Fruit fly (Drosophila melanogaster) whole organism, embryonic: ENCODE measurements around the gene CG32573.

ENCODE experiments used
- Aef1 ChIP-seq: fragments of 200-800 bp; sonication (Bioruptor generic); IDR thresholded peaks from 3 replicates; pipeline ENCODE4 v1.3.6; 2022; ENCODE audit warnings: missing biosample characterization, missing genetic modification characterization
- CG10654 ChIP-seq: fragments of 200-800 bp; sonication (Bioruptor generic); optimal IDR thresholded peaks from 2 replicates; lab custom pipeline; 2016; ENCODE audit warnings: missing biosample characterization, missing genetic modification characterization
- CG11504 ChIP-seq: fragments of 200-800 bp; sonication (Bioruptor generic); optimal IDR thresholded peaks from 3 replicates; lab custom pipeline; 2019; ENCODE audit warnings: missing biosample characterization, mild to moderate bottlenecking, missing genetic modification characterization, moderate library complexity
- CG15696 ChIP-seq: fragments of 200-800 bp; sonication (Bioruptor generic); optimal IDR thresholded peaks from 2 replicates; lab custom pipeline; 2019; ENCODE audit warnings: missing biosample characterization, mild to moderate bottlenecking, missing genetic modification characterization, moderate library complexity
- CG1602 ChIP-seq: fragments of 200-800 bp; sonication (Bioruptor generic); optimal IDR thresholded peaks from 3 replicates; lab custom pipeline; 2016; ENCODE audit warnings: missing biosample characterization, missing genetic modification characterization
- CG17328 ChIP-seq: fragments of 200-800 bp; sonication (Bioruptor generic); IDR thresholded peaks from 2 replicates; pipeline ENCODE4 v1.3.6; 2022; ENCODE audit warnings: missing biosample characterization, missing genetic modification characterization
- CG17802 ChIP-seq: fragments of 200-800 bp; sonication (Bioruptor generic); optimal IDR thresholded peaks from 2 replicates; lab custom pipeline; 2018; ENCODE audit warnings: missing biosample characterization, mild to moderate bottlenecking, missing genetic modification characterization, moderate library complexity
- CG18476 ChIP-seq: fragments of 200-800 bp; sonication (Bioruptor generic); optimal IDR thresholded peaks from 2 replicates; lab custom pipeline; 2016; ENCODE audit warnings: missing biosample characterization, mild to moderate bottlenecking, missing genetic modification characterization
- CG2116 ChIP-seq: fragments of 200-800 bp; sonication (Bioruptor generic); optimal IDR thresholded peaks from 3 replicates; lab custom pipeline; 2018; ENCODE audit warnings: missing biosample characterization, mild to moderate bottlenecking, missing genetic modification characterization
- CG2712 ChIP-seq: fragments of 200-800 bp; optimal IDR thresholded peaks from 3 replicates; lab custom pipeline; 2019; ENCODE audit warnings: missing biosample characterization, mild to moderate bottlenecking, missing genetic modification characterization, moderate library complexity
- CG30403 ChIP-seq: fragments of 200-800 bp; sonication (Bioruptor generic); optimal IDR thresholded peaks from 3 replicates; lab custom pipeline; 2016; ENCODE audit warnings: missing biosample characterization, missing genetic modification characterization
- CG33213 ChIP-seq: fragments of 200-800 bp; sonication (Bioruptor generic); optimal IDR thresholded peaks from 3 replicates; lab custom pipeline; 2016; ENCODE audit warnings: missing biosample characterization, missing genetic modification characterization
- CG4282 ChIP-seq: fragments of 200-800 bp; sonication (Bioruptor generic); optimal IDR thresholded peaks from 2 replicates; lab custom pipeline; 2016; ENCODE audit warnings: missing biosample characterization, missing genetic modification characterization
- CG6791 ChIP-seq: fragments of 200-800 bp; sonication (Bioruptor generic); IDR thresholded peaks from 3 replicates; pipeline ENCODE4 v1.3.6; 2022; ENCODE audit warnings: missing biosample characterization, missing genetic modification characterization; ENCODE audit not compliant: partially characterized antibody
- CG7928 ChIP-seq: fragments of 200-800 bp; sonication (Bioruptor generic); optimal IDR thresholded peaks from 2 replicates; lab custom pipeline; 2017; ENCODE audit warnings: missing biosample characterization, mild to moderate bottlenecking, missing genetic modification characterization
- CG7963 ChIP-seq: fragments of 200-800 bp; sonication (Bioruptor generic); IDR thresholded peaks from 3 replicates; pipeline ENCODE4 v1.3.6; 2022; ENCODE audit warnings: missing biosample characterization, missing genetic modification characterization; ENCODE audit not compliant: partially characterized antibody
- CG8359 ChIP-seq: fragments of 200-800 bp; sonication (Bioruptor generic); optimal IDR thresholded peaks from 2 replicates; lab custom pipeline; 2017; ENCODE audit warnings: missing biosample characterization, mild to moderate bottlenecking, missing genetic modification characterization, borderline replicate concordance
- CoRest ChIP-seq: fragments of 200-800 bp; sonication (Bioruptor generic); optimal IDR thresholded peaks from 3 replicates; lab custom pipeline; 2018; ENCODE audit warnings: missing biosample characterization, mild to moderate bottlenecking, missing genetic modification characterization, moderate library complexity
- Dfd ChIP-seq, 2 experiments: fragments of >200 bp; optimal IDR thresholded peaks; 2 replicates each; lab custom pipeline; 2017; ENCODE audit warnings: missing biosample characterization in 2 of 2, missing genetic modification characterization in 2 of 2
- Dip3 ChIP-seq: fragments of 200-800 bp; sonication (Bioruptor generic); optimal IDR thresholded peaks from 3 replicates; lab custom pipeline; 2016; ENCODE audit warnings: missing biosample characterization, missing genetic modification characterization
- E2f2 ChIP-seq: fragments of 200-800 bp; sonication (Bioruptor generic); IDR thresholded peaks from 2 replicates; pipeline ENCODE4 v1.3.6; 2022; ENCODE audit warnings: missing biosample characterization, missing genetic modification characterization
- Ets65A ChIP-seq: fragments of 200-800 bp; sonication (Bioruptor generic); peaks from one replicate; lab custom pipeline; 2016; ENCODE audit warnings: missing biosample characterization, missing genetic modification characterization
- Fer1 ChIP-seq: fragments of 200-800 bp; sonication (Bioruptor generic); optimal IDR thresholded peaks from 2 replicates; lab custom pipeline; 2017; ENCODE audit warnings: missing biosample characterization, mild to moderate bottlenecking, missing genetic modification characterization
- Fer3 ChIP-seq: fragments of 200-800 bp; sonication (Bioruptor generic); optimal IDR thresholded peaks from 2 replicates; lab custom pipeline; 2018; ENCODE audit warnings: missing biosample characterization, mild to moderate bottlenecking, missing genetic modification characterization, moderate library complexity
- GATAe ChIP-seq: fragments of 200-800 bp; sonication (Bioruptor generic); conservative IDR thresholded peaks from 2 replicates; pipeline ENCODE4 v1.3.6; 2022; ENCODE audit warnings: missing biosample characterization, missing genetic modification characterization
- H2.0 ChIP-seq: fragments of 200-800 bp; sonication (Bioruptor generic); IDR thresholded peaks from 2 replicates; pipeline ENCODE4 v1.3.6; 2022; ENCODE audit warnings: missing biosample characterization, missing genetic modification characterization
- MBD-R2 ChIP-seq: fragments of 200-800 bp; sonication (Bioruptor generic); IDR thresholded peaks from 2 replicates; pipeline ENCODE4 v1.3.6; 2022; ENCODE audit warnings: missing biosample characterization, missing genetic modification characterization
- Mad ChIP-seq: fragments of 200-800 bp; sonication (Bioruptor generic); optimal IDR thresholded peaks from 2 replicates; lab custom pipeline; 2016; ENCODE audit warnings: missing biosample characterization, missing genetic modification characterization
- NC2α ChIP-seq: fragments of 200-800 bp; sonication (Bioruptor generic); optimal IDR thresholded peaks from 2 replicates; lab custom pipeline; 2016; ENCODE audit warnings: missing biosample characterization, missing genetic modification characterization
- NfI ChIP-seq: fragments of 200-800 bp; sonication (Bioruptor generic); optimal IDR thresholded peaks from 3 replicates; lab custom pipeline; 2018; ENCODE audit warnings: missing biosample characterization, mild to moderate bottlenecking, missing genetic modification characterization, moderate library complexity
- Optix ChIP-seq: fragments of 200-800 bp; sonication (Bioruptor generic); IDR thresholded peaks from 3 replicates; pipeline ENCODE4 v1.3.6; 2022; ENCODE audit warnings: missing biosample characterization, missing genetic modification characterization
- Ptx1 ChIP-seq: fragments of 200-800 bp; sonication (Bioruptor generic); IDR thresholded peaks from 2 replicates; pipeline ENCODE4 v1.3.6; 2022; ENCODE audit warnings: missing biosample characterization, missing genetic modification characterization
- TFAM ChIP-seq: fragments of 200-800 bp; sonication (Bioruptor generic); optimal IDR thresholded peaks from 2 replicates; lab custom pipeline; 2017; ENCODE audit warnings: missing biosample characterization, missing genetic modification characterization, inconsistent platforms
- Trl ChIP-seq, 3 experiments: fragments of >200 bp in 2 of 3; fragments of 200-800 bp in 1 of 3; sonication (Bioruptor generic) in 1 of 3; optimal IDR thresholded peaks; 2 replicates in 1 of 3; 3 replicates in 2 of 3; lab custom pipeline; 2016 to 2017; ENCODE audit warnings: missing biosample characterization in 1 of 3, missing genetic modification characterization in 1 of 3
- Xbp1 ChIP-seq: fragments of 200-800 bp; sonication (Bioruptor generic); optimal IDR thresholded peaks from 3 replicates; lab custom pipeline; 2016; ENCODE audit warnings: missing biosample characterization, mild to moderate bottlenecking, missing genetic modification characterization
- bab2 ChIP-seq: fragments of 200-800 bp; sonication (Bioruptor generic); optimal IDR thresholded peaks from 2 replicates; lab custom pipeline; 2016; ENCODE audit warnings: missing biosample characterization, missing genetic modification characterization
- bowl ChIP-seq: fragments of 200-800 bp; sonication (Bioruptor generic); IDR thresholded peaks from 2 replicates; pipeline ENCODE4 v1.3.6; 2022; ENCODE audit warnings: missing biosample characterization, missing genetic modification characterization
- dan ChIP-seq: fragments of 200-800 bp; sonication (Bioruptor generic); IDR thresholded peaks from 2 replicates; pipeline ENCODE4 v1.3.6; 2022; ENCODE audit warnings: missing biosample characterization, missing genetic modification characterization
- exex ChIP-seq: fragments of 200-800 bp; sonication (Bioruptor generic); optimal IDR thresholded peaks from 4 replicates; lab custom pipeline; 2018; ENCODE audit warnings: missing biosample characterization, mild to moderate bottlenecking, missing genetic modification characterization, moderate library complexity
- fd3F ChIP-seq: fragments of 200-800 bp; sonication (Bioruptor generic); optimal IDR thresholded peaks from 2 replicates; lab custom pipeline; 2018; ENCODE audit warnings: missing biosample characterization, mild to moderate bottlenecking, missing genetic modification characterization, moderate library complexity
- fu2 ChIP-seq: fragments of 200-800 bp; sonication (Bioruptor generic); optimal IDR thresholded peaks from 2 replicates; lab custom pipeline; 2016; ENCODE audit warnings: missing biosample characterization, missing genetic modification characterization
- gcm ChIP-seq: fragments of 200-800 bp; sonication (Bioruptor generic); optimal IDR thresholded peaks from 2 replicates; lab custom pipeline; 2019; ENCODE audit warnings: missing biosample characterization, mild to moderate bottlenecking, missing genetic modification characterization, moderate library complexity
- ham ChIP-seq: fragments of 200-800 bp; sonication (Bioruptor generic); IDR thresholded peaks from 2 replicates; pipeline ENCODE4 v1.3.6; 2022; ENCODE audit warnings: missing biosample characterization, missing genetic modification characterization
- hbn ChIP-seq: fragments of 200-800 bp; sonication (Bioruptor generic); IDR thresholded peaks from 2 replicates; pipeline ENCODE4 v1.3.6; 2022; ENCODE audit warnings: missing biosample characterization, missing genetic modification characterization; ENCODE audit not compliant: partially characterized antibody
- jumu ChIP-seq: fragments of 200-800 bp; sonication (Bioruptor generic); optimal IDR thresholded peaks from 3 replicates; lab custom pipeline; 2016; ENCODE audit warnings: missing biosample characterization, missing genetic modification characterization
- ken ChIP-seq: fragments of 200-800 bp; sonication (Bioruptor generic); IDR thresholded peaks from 3 replicates; pipeline ENCODE4 v1.3.6; 2022; ENCODE audit warnings: missing biosample characterization, missing genetic modification characterization
- lab ChIP-seq: fragments of 200-800 bp; sonication (Bioruptor generic); optimal IDR thresholded peaks from 3 replicates; lab custom pipeline; 2017; ENCODE audit warnings: missing biosample characterization, missing genetic modification characterization, mild to moderate bottlenecking, moderate library complexity, missing genetic modification reagents
- mam ChIP-seq: fragments of 200-800 bp; sonication (Bioruptor generic); optimal IDR thresholded peaks from 3 replicates; lab custom pipeline; 2016; ENCODE audit warnings: missing biosample characterization, missing genetic modification characterization
- scrt ChIP-seq: fragments of 200-800 bp; sonication (Bioruptor generic); optimal IDR thresholded peaks from 2 replicates; lab custom pipeline; 2018; ENCODE audit warnings: missing biosample characterization, mild to moderate bottlenecking, missing genetic modification characterization, moderate library complexity
- twi ChIP-seq: fragments of 200-800 bp; optimal IDR thresholded peaks from 2 replicates; lab custom pipeline; 2019; ENCODE audit warnings: missing biosample characterization, mild to moderate bottlenecking, missing genetic modification characterization, moderate library complexity

The CG32573 gene

dm6 chrX:16691440-16691839, 40.3 kb downstream of the CG32573 start (continued):
- peak; percentile 84 for TF ChIP-seq gcm (GFP tag; lab: Kevin White, UChicago)
- peak; percentile 87 for TF ChIP-seq jumu (GFP tag; lab: Kevin White, UChicago)
- TF ChIP-seq CG10654, result peak; percentile 84
- peak; percentile 86 for TF ChIP-seq CoRest (tag; lab: Kevin White, UChicago)
- TF ChIP-seq lab (GFP tag; lab: Kevin White, UChicago), result peak; percentile 85
- peak; percentile 66 for TF ChIP-seq Dip3 (GFP tag; lab: Kevin White, UChicago)
- peak; percentile 65 for TF ChIP-seq fu2
- TF ChIP-seq hbn (GFP tag; lab: Robert Waterston, UW), result no peak
- TF ChIP-seq twi (tag; lab: Kevin White, UChicago), result peak; percentile 68
- TF ChIP-seq CG15696, result peak; percentile 50
- peak; percentile 81 for TF ChIP-seq bowl (GFP tag; lab: Robert Waterston, UW)
- TF ChIP-seq exex (tag; lab: Kevin White, UChicago), result no peak
- TF ChIP-seq CG18476 (GFP tag; lab: Kevin White, UChicago), result peak; percentile 69
- peak; percentile 37 for TF ChIP-seq fd3F (GFP tag; lab: Kevin White, UChicago)
- TF ChIP-seq Ptx1, result peak; percentile 89
- TF ChIP-seq GATAe (GFP tag; lab: Robert Waterston, UW), result no peak
- TF ChIP-seq CG4282 (GFP tag; lab: Kevin White, UChicago), result peak; percentile 61
- TF ChIP-seq Optix (GFP tag; lab: Robert Waterston, UW), result peak; percentile 93
- TF ChIP-seq CG7928 (GFP tag; lab: Kevin White, UChicago), result peak; percentile 1
- TF ChIP-seq bab2, result peak; percentile 89
- TF ChIP-seq CG17802 (tag; lab: Kevin White, UChicago), result peak; percentile 74
- peak; percentile 65 for TF ChIP-seq Fer1 (GFP tag; lab: Kevin White, UChicago)
- TF ChIP-seq NC2α, result peak; percentile 68
- peak; percentile 88 for TF ChIP-seq CG11504 (tag; lab: Kevin White, UChicago)
- TF ChIP-seq CG17328, result peak; percentile 94
- TF ChIP-seq Xbp1 (GFP tag; lab: Kevin White, UChicago), result peak; percentile 90
- TF ChIP-seq Aef1 (GFP tag; lab: Robert Waterston, UW), result peak; percentile 80
- no peak for TF ChIP-seq ham
- TF ChIP-seq dan, result peak; percentile 43; the same call in 1 of the 2 replicates
- no peak for TF ChIP-seq CG6791 (GFP tag; lab: Robert Waterston, UW)
- no peak for TF ChIP-seq Trl (optimal IDR thresholded peaks at IDR 0.05; lab: Kevin White, UChicago)
- TF ChIP-seq Trl (GFP tag; optimal IDR thresholded peaks at IDR 0.05; lab: Kevin White, UChicago), result peak; percentile 90
- peak; percentile 78 for TF ChIP-seq Mad (GFP tag; lab: Kevin White, UChicago)
- peak; percentile 89 for TF ChIP-seq ken
- TF ChIP-seq E2f2 (GFP tag; lab: Robert Waterston, UW), result peak; percentile 61; the same call in 1 of the 2 replicates
- TF ChIP-seq CG2712 (tag; lab: Kevin White, UChicago), result peak; percentile 90
- peak; percentile 97 for TF ChIP-seq Ets65A (GFP tag; lab: Kevin White, UChicago)
- TF ChIP-seq CG30403 (GFP tag; lab: Kevin White, UChicago), result peak; percentile 83
- TF ChIP-seq scrt (GFP tag; lab: Kevin White, UChicago), result peak; percentile 39
- TF ChIP-seq CG8359 (GFP tag; lab: Kevin White, UChicago), result peak; percentile 67
- peak; percentile 79 for TF ChIP-seq CG33213 (GFP tag; lab: Kevin White, UChicago)
- TF ChIP-seq Dfd (GFP tag; optimal IDR thresholded peaks at IDR 0.05; lab: Kevin White, UChicago), result no peak
- peak; percentile 92 for TF ChIP-seq H2.0 (GFP tag; lab: Robert Waterston, UW)
- TF ChIP-seq MBD-R2 (GFP tag; lab: Robert Waterston, UW), result peak; percentile 36; the same call in 1 of the 2 replicates
- no peak for TF ChIP-seq CG7963 (GFP tag; lab: Robert Waterston, UW)
- TF ChIP-seq NfI (GFP tag; lab: Kevin White, UChicago), result peak; percentile 86
- TF ChIP-seq TFAM, result peak; percentile 66
- TF ChIP-seq Fer3, result peak; percentile 69
- peak; percentile 75 for TF ChIP-seq mam (GFP tag; lab: Kevin White, UChicago)
- peak; percentile 76 for TF ChIP-seq CG1602 (GFP tag; lab: Kevin White, UChicago)
- TF ChIP-seq CG2116 (GFP tag; lab: Kevin White, UChicago), result peak; percentile 42
